Fruit fly (Drosophila melanogaster) whole organism, wandering third instar larva: Measurements from ENCODE around the gene Mhc.

ENCODE experiments used
- Abd-B ChIP-seq: fragments of >200 bp; optimal IDR thresholded peaks from 2 replicates; lab custom pipeline; 2017; ENCODE audit warnings: missing biosample characterization, missing genetic modification characterization
- CG32264 ChIP-seq: fragments of 200-800 bp; sonication (Bioruptor generic); optimal IDR thresholded peaks from 2 replicates; lab custom pipeline; 2016; ENCODE audit warnings: missing biosample characterization, missing genetic modification characterization
- CG9705 ChIP-seq: fragments of 200-800 bp; sonication (Bioruptor generic); optimal IDR thresholded peaks from 2 replicates; lab custom pipeline; 2018; ENCODE audit warnings: missing biosample characterization, mild to moderate bottlenecking, missing genetic modification characterization
- CrebA ChIP-seq: fragments of 200-800 bp; sonication (Bioruptor generic); optimal IDR thresholded peaks from 2 replicates; lab custom pipeline; 2016; ENCODE audit warnings: missing biosample characterization, mild to moderate bottlenecking, missing genetic modification characterization, borderline replicate concordance
- Dfd ChIP-seq: fragments of >200 bp; optimal IDR thresholded peaks from 2 replicates; lab custom pipeline; 2017; ENCODE audit warnings: missing biosample characterization, missing genetic modification characterization
- Dif ChIP-seq: fragments of 200-275, 200-300 bp; sonication (Bioruptor generic); optimal IDR thresholded peaks from 2 replicates; lab custom pipeline; 2018; ENCODE audit warnings: missing biosample characterization, missing genetic modification characterization; ENCODE audit not compliant: partially characterized antibody
- GATAd ChIP-seq: sonication (Bioruptor generic); optimal IDR thresholded peaks from 2 replicates; lab custom pipeline; 2016; ENCODE audit warnings: missing biosample characterization, missing genetic modification characterization
- HLH106 ChIP-seq: fragments of 200-800 bp; optimal IDR thresholded peaks from 3 replicates; lab custom pipeline; 2019; ENCODE audit warnings: missing biosample characterization, mild to moderate bottlenecking, missing genetic modification characterization, moderate library complexity
- Hnf4 ChIP-seq: fragments of 200-800 bp; sonication (Bioruptor generic); optimal IDR thresholded peaks from 2 replicates; lab custom pipeline; 2016; ENCODE audit warnings: missing biosample characterization, mild to moderate bottlenecking, missing genetic modification characterization
- Hr78 ChIP-seq: fragments of >200 bp; optimal IDR thresholded peaks from 2 replicates; lab custom pipeline; 2017; ENCODE audit warnings: missing biosample characterization, missing genetic modification characterization
- Hr83 ChIP-seq: fragments of 200-300 bp; sonication (Bioruptor generic); optimal IDR thresholded peaks from 2 replicates; lab custom pipeline; 2016; ENCODE audit warnings: missing biosample characterization, mild to moderate bottlenecking, missing genetic modification characterization, moderate library complexity; ENCODE audit not compliant: poor library complexity, severe bottlenecking
- Jra ChIP-seq: sonication (Bioruptor generic); optimal IDR thresholded peaks from 2 replicates; lab custom pipeline; 2016; ENCODE audit warnings: missing biosample characterization, missing genetic modification characterization
- Mio ChIP-seq: sonication (Bioruptor generic); optimal IDR thresholded peaks from 2 replicates; lab custom pipeline; 2016; ENCODE audit warnings: missing biosample characterization, missing genetic modification characterization
- Myc ChIP-seq: fragments of >200 bp; optimal IDR thresholded peaks from 2 replicates; lab custom pipeline; 2017
- N ChIP-seq: fragments of >200 bp; optimal IDR thresholded peaks from 2 replicates; lab custom pipeline; 2018; ENCODE audit warnings: missing biosample characterization, missing external identifiers, missing genetic modification characterization
- OdsH ChIP-seq: fragments of 200-800 bp; sonication (Bioruptor generic); optimal IDR thresholded peaks from 2 replicates; lab custom pipeline; 2016; ENCODE audit warnings: missing biosample characterization, mild to moderate bottlenecking, missing genetic modification characterization
- Rel ChIP-seq, 2 experiments: fragments of 200-800 bp; sonication (Bioruptor generic) in 1 of 2; optimal IDR thresholded peaks; 2 replicates in 1 of 2; 3 replicates in 1 of 2; lab custom pipeline; 2016 to 2019; ENCODE audit warnings: mild to moderate bottlenecking in 2 of 2, missing biosample characterization in 2 of 2, missing genetic modification characterization in 2 of 2, moderate library complexity in 1 of 2
- Sp1 ChIP-seq: fragments of 200-800 bp; sonication (Bioruptor generic); optimal IDR thresholded peaks from 3 replicates; lab custom pipeline; 2019; ENCODE audit warnings: missing biosample characterization, mild to moderate bottlenecking, missing genetic modification characterization, moderate library complexity
- Vsx2 ChIP-seq: fragments of 200-300, 225-300 bp; sonication (Bioruptor generic); optimal IDR thresholded peaks from 2 replicates; lab custom pipeline; 2018; ENCODE audit warnings: missing biosample characterization, missing genetic modification characterization; ENCODE audit not compliant: partially characterized antibody
- br ChIP-seq: fragments of 200-800 bp; sonication (Bioruptor generic); optimal IDR thresholded peaks from 2 replicates; lab custom pipeline; 2016; ENCODE audit warnings: missing biosample characterization, missing genetic modification characterization
- brk ChIP-seq: fragments of 200-800 bp; sonication (Bioruptor generic); optimal IDR thresholded peaks from 2 replicates; lab custom pipeline; 2016; ENCODE audit warnings: missing biosample characterization, mild to moderate bottlenecking, missing genetic modification characterization
- dl ChIP-seq, 2 experiments: fragments of 175-275, 200-275 bp in 1 of 2; fragments of 200-275 bp in 1 of 2; sonication (Bioruptor generic); optimal IDR thresholded peaks; lab custom pipeline; 2018; ENCODE audit warnings: mild to moderate bottlenecking in 2 of 2, missing biosample characterization in 2 of 2, missing genetic modification characterization in 2 of 2, moderate library complexity in 2 of 2; ENCODE audit not compliant: partially characterized antibody in 2 of 2, insufficient read depth in 1 of 2
- dmrt93B ChIP-seq: fragments of 200-800 bp; sonication (Bioruptor generic); optimal IDR thresholded peaks from 2 replicates; lab custom pipeline; 2018; ENCODE audit warnings: missing biosample characterization, mild to moderate bottlenecking, missing genetic modification characterization
- dsf ChIP-seq: sonication (Bioruptor generic); optimal IDR thresholded peaks from 2 replicates; lab custom pipeline; 2016; ENCODE audit warnings: missing biosample characterization, missing genetic modification characterization, borderline replicate concordance
- ey ChIP-seq: fragments of 200-800 bp; sonication (Bioruptor generic); optimal IDR thresholded peaks from 2 replicates; lab custom pipeline; 2016; ENCODE audit warnings: missing biosample characterization, missing genetic modification characterization
- foxo ChIP-seq, 2 experiments: fragments of 200-800 bp; sonication (Bioruptor generic); optimal IDR thresholded peaks; 2 replicates in 1 of 2; 3 replicates in 1 of 2; lab custom pipeline; 2016 to 2017; ENCODE audit warnings: missing biosample characterization in 2 of 2, missing genetic modification characterization in 2 of 2
- fru ChIP-seq: fragments of 200-800 bp; sonication (Bioruptor generic); optimal IDR thresholded peaks from 3 replicates; lab custom pipeline; 2016; ENCODE audit warnings: missing biosample characterization, mild to moderate bottlenecking, missing genetic modification characterization
- h ChIP-seq: fragments of 200-800 bp; sonication (Bioruptor generic); optimal IDR thresholded peaks from 3 replicates; lab custom pipeline; 2016; ENCODE audit warnings: missing biosample characterization, mild to moderate bottlenecking, missing genetic modification characterization
- jim ChIP-seq: fragments of 175-275, 200-325 bp; sonication (Bioruptor generic); optimal IDR thresholded peaks from 2 replicates; lab custom pipeline; 2016; ENCODE audit warnings: missing biosample characterization, mild to moderate bottlenecking, missing genetic modification characterization
- lola ChIP-seq: fragments of >200 bp; optimal IDR thresholded peaks from 2 replicates; lab custom pipeline; 2017; ENCODE audit warnings: missing biosample characterization, missing genetic modification characterization
- pan ChIP-seq: fragments of >200 bp; optimal IDR thresholded peaks from 2 replicates; lab custom pipeline; 2017
- psq ChIP-seq: fragments of 200-800 bp; sonication (Bioruptor generic); optimal IDR thresholded peaks from 3 replicates; lab custom pipeline; 2017; ENCODE audit warnings: missing biosample characterization, mild to moderate bottlenecking, missing genetic modification characterization, moderate library complexity
- rgr ChIP-seq: fragments of 200-800 bp; sonication (Bioruptor generic); optimal IDR thresholded peaks from 3 replicates; lab custom pipeline; 2016; ENCODE audit warnings: missing biosample characterization, mild to moderate bottlenecking, missing genetic modification characterization
- sage ChIP-seq: fragments of 200-800 bp; sonication (Bioruptor generic); optimal IDR thresholded peaks from 2 replicates; lab custom pipeline; 2016; ENCODE audit warnings: missing biosample characterization, mild to moderate bottlenecking, missing genetic modification characterization
- sv ChIP-seq: fragments of 200-800 bp; sonication (Bioruptor generic); optimal IDR thresholded peaks from 3 replicates; lab custom pipeline; 2016; ENCODE audit warnings: missing biosample characterization, missing genetic modification characterization
- tai ChIP-seq: sonication (Bioruptor generic); optimal IDR thresholded peaks from 2 replicates; lab custom pipeline; 2016; ENCODE audit warnings: missing biosample characterization, missing genetic modification characterization
- usp ChIP-seq: fragments of >200 bp; optimal IDR thresholded peaks from 2 replicates; lab custom pipeline; 2017; ENCODE audit warnings: missing biosample characterization, missing genetic modification characterization
- woc ChIP-seq: sonication (Bioruptor generic); optimal IDR thresholded peaks from 2 replicates; lab custom pipeline; 2016; ENCODE audit warnings: missing biosample characterization, mild to moderate bottlenecking, missing genetic modification characterization

Mhc gene

DNA sequence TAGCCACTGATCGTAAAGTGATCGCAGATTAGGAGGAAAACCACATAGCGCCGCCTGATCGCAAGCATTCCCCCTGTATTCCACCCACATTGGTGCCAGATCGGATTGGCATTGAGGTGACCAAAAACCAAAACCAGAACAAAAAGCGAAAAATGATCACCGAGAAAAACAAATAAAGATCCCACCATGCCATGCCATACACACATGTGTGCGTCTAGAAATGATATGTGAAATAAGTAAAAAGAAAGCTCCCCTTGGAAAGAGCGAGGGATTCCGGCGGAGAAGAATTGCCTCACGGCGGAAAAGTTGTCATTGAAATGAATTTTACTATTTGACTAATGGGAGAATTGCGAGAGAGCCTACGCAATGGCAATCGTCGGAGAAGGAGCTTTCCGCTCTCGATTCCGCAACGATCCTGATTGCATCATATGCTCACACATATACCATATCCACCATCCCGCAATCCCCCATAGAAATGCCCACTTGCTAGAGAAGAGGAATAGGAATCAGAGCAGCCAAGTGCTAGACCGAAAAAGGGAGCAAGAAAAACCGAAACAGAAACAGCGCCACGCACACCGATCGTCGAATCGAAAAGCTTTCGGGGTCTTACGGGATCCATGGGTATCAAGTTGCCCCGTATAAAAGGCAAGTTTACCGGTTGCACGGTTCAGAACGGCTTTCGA, at the start of gene Mhc:
Gene Mhc (plus strand): TSS at position 497 of the 683 bp plus-strand sequence.
- TF ChIP-seq br (no peak), GATAd (no peak), rgr (GFP tag; lab: Kevin White, UChicago) (no peak), Dfd (GFP tag; lab: Kevin White, UChicago) (no peak), dmrt93B (no peak)

DNA sequence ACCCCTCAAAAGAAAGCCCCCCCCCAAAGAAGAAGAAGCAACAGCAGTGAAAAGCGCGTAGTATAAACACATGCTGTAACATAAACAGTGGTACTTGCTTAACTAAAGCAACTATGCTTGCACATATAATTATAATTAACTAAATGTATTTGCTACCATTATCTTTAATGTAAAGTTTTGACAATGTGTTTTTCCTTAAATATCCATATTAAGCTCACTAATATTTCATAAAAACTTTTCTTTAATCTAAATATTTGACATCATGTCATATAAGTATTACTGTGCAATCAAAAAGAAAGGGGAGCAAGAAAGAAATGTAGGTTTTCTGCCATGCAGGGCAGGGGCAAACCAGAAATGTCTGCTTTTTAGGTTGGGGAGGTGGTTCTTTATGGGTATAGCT, 49.6 kb upstream of the Mhc start:
- TF ChIP-seq Vsx2 (no peak), Hr83 (no peak), dsf (GFP tag; lab: Kevin White, UChicago) (no peak), Rel (GFP tag; optimal IDR thresholded peaks at IDR 0.05; lab: Kevin White, UChicago) (no peak), Rel (tag; optimal IDR thresholded peaks at IDR 0.05; lab: Kevin White, UChicago) (no peak)

DNA sequence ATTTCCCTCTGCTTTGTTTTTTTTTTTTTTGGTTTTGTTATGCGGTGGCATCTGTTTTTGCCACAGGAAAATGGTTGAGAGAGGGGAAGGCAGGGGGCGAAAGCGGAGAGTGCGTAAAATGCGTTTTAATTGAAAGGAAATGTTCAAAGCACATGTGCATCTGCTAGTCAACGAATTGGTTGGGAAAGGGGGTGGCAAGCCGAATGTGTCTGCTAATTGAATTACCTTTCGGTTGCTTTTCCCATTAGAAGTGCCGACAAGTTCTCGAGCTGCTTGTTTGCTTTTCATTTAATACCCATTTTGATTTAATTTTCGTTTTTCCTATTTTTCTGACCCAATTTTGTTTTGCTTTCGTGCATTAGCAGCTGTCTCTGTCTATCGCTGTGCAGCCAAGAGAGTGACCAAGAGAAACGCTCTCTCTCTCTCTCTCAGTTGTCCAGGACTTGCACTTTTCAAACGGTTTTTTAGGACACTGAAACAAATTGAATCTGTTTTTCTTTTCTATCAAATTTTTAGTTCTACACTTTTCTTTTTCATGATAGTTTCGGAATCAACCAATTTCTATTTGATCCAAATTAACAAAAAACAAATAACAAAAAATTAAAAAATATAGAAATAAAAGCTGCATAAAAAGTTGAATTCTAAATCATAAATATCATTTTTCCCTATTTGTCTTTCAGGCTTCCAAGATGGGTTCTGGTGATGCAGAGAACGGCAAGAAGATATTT, 47.8 kb upstream of the Mhc start:
- TF ChIP-seq Mio (GFP tag; lab: Kevin White, UChicago) (no peak), br (no peak), pan (lab: Kevin White, UChicago) (no peak), HLH106 (tag; lab: Kevin White, UChicago) (no peak), GATAd (no peak), Hr83 (no peak), psq (GFP tag; lab: Kevin White, UChicago) (no peak), Jra (GFP tag; lab: Kevin White, UChicago) (no peak), lola (GFP tag; lab: Kevin White, UChicago) (no peak), CG32264 (GFP tag; lab: Kevin White, UChicago) (no peak), sage (GFP tag; lab: Kevin White, UChicago) (no peak)

DNA sequence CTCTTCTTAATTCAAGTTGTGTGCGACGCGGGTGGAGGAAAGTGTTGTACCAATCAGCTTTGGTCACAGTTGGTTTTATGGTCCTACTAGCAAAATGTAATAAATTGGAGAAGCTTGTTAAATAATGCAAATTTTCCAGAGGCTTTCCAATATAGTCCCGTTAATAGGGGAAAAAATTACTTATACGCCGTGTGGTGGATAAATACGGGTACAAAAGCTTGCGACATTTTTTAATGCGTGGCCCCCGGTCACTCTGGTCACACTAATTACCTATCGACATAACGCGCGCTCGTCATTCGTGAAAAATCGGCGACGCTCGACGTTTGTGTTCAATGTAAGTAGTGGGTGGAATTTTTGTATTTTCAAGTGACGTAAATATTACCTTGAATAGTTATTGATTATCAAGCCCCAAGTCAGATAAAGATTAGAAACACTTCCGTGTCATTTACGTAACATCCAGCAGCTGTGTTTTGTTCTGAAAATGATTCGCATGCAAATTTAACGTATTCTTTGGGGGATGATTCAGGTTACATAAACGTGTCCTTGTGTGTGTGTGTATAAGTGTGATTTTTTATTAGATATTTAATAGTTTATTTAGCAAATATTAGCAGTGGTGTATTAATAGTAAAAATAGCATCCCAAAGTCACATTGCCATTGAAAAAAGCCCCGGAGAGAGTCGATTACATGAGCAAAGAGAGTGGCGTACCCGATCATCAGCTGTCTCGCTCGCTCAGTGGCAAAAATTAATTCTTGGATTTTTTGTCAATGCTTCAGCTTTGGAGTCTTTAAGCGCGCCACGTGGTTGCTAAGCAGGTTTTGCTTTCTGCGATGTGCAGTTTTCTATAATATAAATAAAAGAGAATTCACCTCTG, 46.5 kb upstream of the Mhc start, which contains the start of gene Cyt-c-p:
Gene Cyt-c-p (plus strand): TSS at position 290 of the 873 bp plus-strand sequence.
- no peak for TF ChIP-seq dmrt93B
- TF ChIP-seq Rel (GFP tag; optimal IDR thresholded peaks at IDR 0.05; lab: Kevin White, UChicago) = no peak
- peak; percentile 83 for TF ChIP-seq Rel (tag; optimal IDR thresholded peaks at IDR 0.05; lab: Kevin White, UChicago)
- no peak for TF ChIP-seq CG9705 (GFP tag; lab: Kevin White, UChicago)
- no peak for TF ChIP-seq tai (GFP tag; lab: Kevin White, UChicago)
- TF ChIP-seq Mio (GFP tag; lab: Kevin White, UChicago) = no peak
- peak; percentile 13 for TF ChIP-seq HLH106 (tag; lab: Kevin White, UChicago)
- no peak for TF ChIP-seq Sp1 (GFP tag; lab: Kevin White, UChicago)
- no peak for TF ChIP-seq br
- TF ChIP-seq OdsH (GFP tag; lab: Kevin White, UChicago) = peak; percentile 19
- TF ChIP-seq h (GFP tag; lab: Kevin White, UChicago) = no peak
- TF ChIP-seq jim (GFP tag; lab: Kevin White, UChicago) = no peak
- TF ChIP-seq Myc (lab: Kevin White, UChicago) = peak; percentile 19
- TF ChIP-seq sv (GFP tag; lab: Kevin White, UChicago) = no peak
- TF ChIP-seq GATAd = no peak
- TF ChIP-seq sage (GFP tag; lab: Kevin White, UChicago) = no peak
- no peak for TF ChIP-seq psq (GFP tag; lab: Kevin White, UChicago)
- peak; percentile 28 for TF ChIP-seq Hr83
- no peak for TF ChIP-seq Hnf4 (GFP tag; lab: Kevin White, UChicago)
- peak in 1 of 2 experiments; percentile 28 for TF ChIP-seq foxo (GFP tag; optimal IDR thresholded peaks at IDR 0.05; lab: Kevin White, UChicago)
- TF ChIP-seq pan (lab: Kevin White, UChicago) = no peak
- no peak for TF ChIP-seq fru (GFP tag; lab: Kevin White, UChicago)
- TF ChIP-seq ey = no peak
- TF ChIP-seq Jra (GFP tag; lab: Kevin White, UChicago) = no peak
- no peak for TF ChIP-seq Hr78 (GFP tag; lab: Kevin White, UChicago)
- no peak for TF ChIP-seq dl (GFP tag; optimal IDR thresholded peaks at IDR 0.05; lab: Kevin White, UChicago; ENCODE audit: insufficient read depth in 1 of 2, partially characterized antibody in 2 of 2)
- TF ChIP-seq rgr (GFP tag; lab: Kevin White, UChicago) = peak; percentile 19
- no peak for TF ChIP-seq woc (GFP tag; lab: Kevin White, UChicago)
- TF ChIP-seq Vsx2 = no peak
- TF ChIP-seq usp (GFP tag; lab: Kevin White, UChicago) = no peak
- no peak for TF ChIP-seq brk (GFP tag; lab: Kevin White, UChicago)
- TF ChIP-seq N (GFP tag; lab: Kevin White, UChicago) = no peak
- peak; percentile 0 for TF ChIP-seq Dif
- no peak for TF ChIP-seq dsf (GFP tag; lab: Kevin White, UChicago)
- TF ChIP-seq CrebA (GFP tag; lab: Kevin White, UChicago) = no peak
- no peak for TF ChIP-seq Abd-B (GFP tag; lab: Kevin White, UChicago)
- no peak for TF ChIP-seq CG32264 (GFP tag; lab: Kevin White, UChicago)
